Fruit fly (Drosophila melanogaster) whole organism, adult: ENCODE data around the gene CG16978.

Experiments used
- CG5204 ChIP-seq: fragments of 200-800 bp; sonication (Bioruptor generic); optimal IDR thresholded peaks from 2 replicates; lab custom pipeline; 2016; ENCODE audit warnings: missing biosample characterization, missing genetic modification characterization
- CG7045 ChIP-seq: fragments of 200-800 bp; sonication (Bioruptor generic); optimal IDR thresholded peaks from 2 replicates; lab custom pipeline; 2017; ENCODE audit warnings: missing biosample characterization, mild to moderate bottlenecking, missing genetic modification characterization
- CG7101 ChIP-seq: fragments of 200-800 bp; sonication (Bioruptor generic); optimal IDR thresholded peaks from 2 replicates; lab custom pipeline; 2018; ENCODE audit warnings: missing biosample characterization, mild to moderate bottlenecking, missing genetic modification characterization, moderate library complexity
- Crg-1 ChIP-seq: fragments of 200-800 bp; sonication (Bioruptor generic); optimal IDR thresholded peaks from 2 replicates; lab custom pipeline; 2016; ENCODE audit warnings: missing biosample characterization, missing genetic modification characterization
- bab1 ChIP-seq: fragments of 200-800 bp; sonication (Bioruptor generic); optimal IDR thresholded peaks from 3 replicates; lab custom pipeline; 2019; ENCODE audit warnings: missing biosample characterization, mild to moderate bottlenecking, missing genetic modification characterization, moderate library complexity
- cic ChIP-seq: fragments of 200-800 bp; sonication (Bioruptor generic); optimal IDR thresholded peaks from 2 replicates; lab custom pipeline; 2017; ENCODE audit warnings: missing biosample characterization, mild to moderate bottlenecking, missing genetic modification characterization, moderate library complexity
- cnc ChIP-seq, 2 experiments: fragments of >200 bp; optimal IDR thresholded peaks; 2 replicates each; lab custom pipeline; 2017
- kay ChIP-seq: fragments of 200-800 bp; sonication (Bioruptor generic); peaks from one replicate; lab custom pipeline; 2016; ENCODE audit warnings: missing biosample characterization, missing genetic modification characterization, borderline replicate concordance
- ovo ChIP-seq: fragments of 200-800 bp; sonication (Bioruptor generic); optimal IDR thresholded peaks from 2 replicates; lab custom pipeline; 2016; ENCODE audit warnings: missing biosample characterization, missing genetic modification characterization
- pad ChIP-seq: fragments of 200-800 bp; sonication (Bioruptor generic); optimal IDR thresholded peaks from 3 replicates; lab custom pipeline; 2017; ENCODE audit warnings: missing biosample characterization, missing genetic modification characterization, mild to moderate bottlenecking, moderate library complexity, missing genetic modification reagents
- tj ChIP-seq: fragments of 200-800 bp; sonication (Bioruptor generic); optimal IDR thresholded peaks from 3 replicates; lab custom pipeline; 2017; ENCODE audit warnings: missing biosample characterization, mild to moderate bottlenecking, missing genetic modification characterization, moderate library complexity

DNA sequence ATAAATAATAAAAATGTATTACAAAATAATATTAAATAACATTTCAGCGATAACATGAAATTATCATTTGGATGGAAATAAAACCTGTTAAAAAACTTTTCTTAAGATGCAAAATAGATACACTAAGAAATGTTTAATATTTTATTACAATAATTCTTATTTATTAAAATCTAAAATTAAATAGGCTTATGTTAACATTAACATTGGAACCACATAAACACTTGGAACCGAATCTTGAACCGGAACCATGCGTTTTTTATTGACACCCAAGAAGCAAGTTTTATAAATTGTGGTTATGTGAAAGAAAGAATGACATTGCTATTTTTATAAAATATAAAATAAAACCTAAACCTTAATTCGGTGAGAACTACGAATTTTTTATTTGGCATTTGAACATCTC, 16.8 kb upstream of the CG16978 start, which contains the start of gene kmg:
- TF ChIP-seq CG7045 (GFP tag; lab: Kevin White, UChicago) (no peak), ovo (GFP tag; lab: Kevin White, UChicago) (no peak), CG5204 (GFP tag; lab: Kevin White, UChicago) (no peak), tj (GFP tag; lab: Kevin White, UChicago) (no peak), cic (GFP tag; lab: Kevin White, UChicago) (no peak), cnc (optimal IDR thresholded peaks at IDR 0.05; lab: Kevin White, UChicago) (no peak), pad (GFP tag; lab: Kevin White, UChicago) (no peak), bab1 (GFP tag; lab: Kevin White, UChicago) (no peak), kay (GFP tag; lab: Kevin White, UChicago) (no peak), CG7101 (no peak), Crg-1 (GFP tag; lab: Kevin White, UChicago) (no peak)
